Worm (Caenorhabditis elegans) whole organism, L4 larva: ENCODE measurements around the gene unc-33.

Source experiments
- D1046.2 ChIP-seq: fragments of 200-800 bp; sonication (Bioruptor generic); IDR thresholded peaks from 2 replicates; pipeline ENCODE4 v1.3.6; 2022; ENCODE audit warnings: missing genetic modification characterization, missing compliant biosample characterization
- F26F4.8 ChIP-seq: fragments of 200-800 bp; sonication (Bioruptor generic); conservative IDR thresholded peaks from 2 replicates; pipeline ENCODE4 v1.3.6; 2022; ENCODE audit warnings: missing genetic modification characterization, missing compliant biosample characterization
- F49E8.2 ChIP-seq: sonication (generic microtip); optimal IDR thresholded peaks from 2 replicates; lab custom pipeline; 2016; ENCODE audit warnings: missing compliant biosample characterization, mild to moderate bottlenecking, missing genetic modification characterization, borderline replicate concordance
- R02D3.7 ChIP-seq: fragments of 150-350 bp; sonication (generic microtip); optimal IDR thresholded peaks from 3 replicates; lab custom pipeline; 2014; ENCODE audit warnings: missing biosample characterization, missing genetic modification characterization
- T20F7.1 ChIP-seq: fragments of 200-800 bp; sonication (Bioruptor generic); optimal IDR thresholded peaks from 2 replicates; lab custom pipeline; 2018; ENCODE audit warnings: mild to moderate bottlenecking, missing genetic modification characterization, missing compliant biosample characterization
- Y105C5A.15 ChIP-seq: fragments of 200-800 bp; sonication (Bioruptor generic); IDR thresholded peaks from 2 replicates; pipeline ENCODE4 v1.3.6; 2022; ENCODE audit warnings: missing genetic modification characterization, missing compliant biosample characterization
- ZK337.2 ChIP-seq: fragments of 200-800 bp; sonication (Bioruptor generic); IDR thresholded peaks from 2 replicates; pipeline ENCODE4 v1.3.6; 2022; ENCODE audit warnings: missing genetic modification reagents, missing genetic modification characterization, missing compliant biosample characterization
- aha-1 ChIP-seq: fragments of 150-350 bp; peaks from one replicate; lab custom pipeline; 2014; ENCODE audit warnings: missing biosample characterization, missing genetic modification characterization
- ama-1 ChIP-seq: fragments of 150-350 bp; optimal IDR thresholded peaks from 2 replicates; lab custom pipeline; 2014; ENCODE audit warnings: inconsistent platforms, mixed read lengths
- arid-1 ChIP-seq: fragments of 200-800 bp; sonication (Bioruptor generic); conservative IDR thresholded peaks from 2 replicates; pipeline ENCODE4 v1.3.6; 2022; ENCODE audit warnings: missing genetic modification reagents, missing genetic modification characterization, missing compliant biosample characterization
- ceh-32 ChIP-seq: sonication (generic microtip); optimal IDR thresholded peaks from 2 replicates; lab custom pipeline; 2016; ENCODE audit warnings: mild to moderate bottlenecking, missing genetic modification characterization, missing compliant biosample characterization; ENCODE audit not compliant: poor library complexity
- daf-16 ChIP-seq, 3 experiments: sonication (generic microtip); optimal IDR thresholded peaks; 2 replicates each; lab custom pipeline; 2016 to 2017; ENCODE audit warnings: missing genetic modification characterization in 3 of 3, missing genetic modification reagents in 3 of 3, mild to moderate bottlenecking in 2 of 3, missing compliant biosample characterization in 2 of 3, missing biosample characterization in 1 of 3, moderate library complexity in 1 of 3
- daf-19 ChIP-seq: fragments of 200-800 bp; sonication (Bioruptor generic); conservative IDR thresholded peaks from 2 replicates; pipeline ENCODE4 v1.3.6; 2022; ENCODE audit warnings: missing genetic modification characterization, missing compliant biosample characterization
- daf-8 ChIP-seq: fragments of 200-800 bp; sonication (Bioruptor generic); IDR thresholded peaks from 2 replicates; pipeline ENCODE4 v1.3.6; 2022; ENCODE audit warnings: missing genetic modification characterization, missing compliant biosample characterization
- dmd-8 ChIP-seq: fragments of 200-800 bp; sonication (Bioruptor generic); IDR thresholded peaks from 2 replicates; pipeline ENCODE4 v1.3.6; 2022; ENCODE audit warnings: missing genetic modification characterization, missing compliant biosample characterization
- dmd-9 ChIP-seq: fragments of 200-800 bp; sonication (Bioruptor generic); IDR thresholded peaks from 2 replicates; pipeline ENCODE4 v1.3.6; 2022; ENCODE audit warnings: missing genetic modification reagents, missing genetic modification characterization, missing compliant biosample characterization
- dve-1 ChIP-seq: sonication (generic microtip); optimal IDR thresholded peaks from 2 replicates; lab custom pipeline; 2017; ENCODE audit warnings: antibody characterized with exemption, mild to moderate bottlenecking, missing genetic modification characterization, missing compliant biosample characterization; ENCODE audit not compliant: insufficient read depth
- egl-43 ChIP-seq: fragments of 200-800 bp; sonication (Bioruptor generic); IDR thresholded peaks from 2 replicates; pipeline ENCODE4 v1.3.6; 2022; ENCODE audit warnings: missing genetic modification reagents, missing genetic modification characterization, missing compliant biosample characterization
- fkh-10 ChIP-seq: fragments of 150-350 bp; optimal IDR thresholded peaks from 2 replicates; lab custom pipeline; 2014; ENCODE audit warnings: missing biosample characterization, missing genetic modification reagents, missing genetic modification characterization
- hlh-11 ChIP-seq: fragments of 200-800 bp; sonication (Bioruptor generic); optimal IDR thresholded peaks from 2 replicates; lab custom pipeline; 2018; ENCODE audit warnings: mild to moderate bottlenecking, missing genetic modification characterization, missing compliant biosample characterization
- hlh-30 ChIP-seq: sonication (generic microtip); optimal IDR thresholded peaks from 2 replicates; lab custom pipeline; 2017; ENCODE audit warnings: antibody characterized with exemption, mild to moderate bottlenecking, missing genetic modification characterization, missing compliant biosample characterization; ENCODE audit not compliant: insufficient read depth
- hmg-1.1 ChIP-seq: fragments of 200-800 bp; sonication (Bioruptor generic); IDR thresholded peaks from 2 replicates; pipeline ENCODE4 v1.3.6; 2022; ENCODE audit warnings: missing genetic modification reagents, missing genetic modification characterization, missing compliant biosample characterization
- lim-7 ChIP-seq: fragments of 200-800 bp; sonication (Bioruptor generic); IDR thresholded peaks from 2 replicates; pipeline ENCODE4 v1.3.6; 2022; ENCODE audit warnings: missing genetic modification characterization, missing compliant biosample characterization
- lin-15B ChIP-seq: fragments of 150-350 bp; sonication (generic microtip); optimal IDR thresholded peaks from 3 replicates; lab custom pipeline; 2014; ENCODE audit warnings: missing biosample characterization, missing genetic modification characterization
- lin-38 ChIP-seq: fragments of 200-800 bp; sonication (Bioruptor generic); IDR thresholded peaks from 2 replicates; pipeline ENCODE4 v1.3.6; 2022; ENCODE audit warnings: missing genetic modification reagents, missing genetic modification characterization, missing compliant biosample characterization
- lin-39 ChIP-seq: fragments of 150-350 bp; optimal IDR thresholded peaks from 2 replicates; lab custom pipeline; 2014; ENCODE audit warnings: missing biosample characterization, missing genetic modification reagents, missing genetic modification characterization
- lir-3 ChIP-seq: sonication (generic microtip); optimal IDR thresholded peaks from 2 replicates; lab custom pipeline; 2016; ENCODE audit warnings: mild to moderate bottlenecking, missing genetic modification characterization, missing compliant biosample characterization
- mep-1 ChIP-seq: fragments of 150-350 bp; sonication (generic microtip); optimal IDR thresholded peaks from 3 replicates; lab custom pipeline; 2014; ENCODE audit warnings: missing biosample characterization, missing genetic modification characterization
- mes-2 ChIP-seq: sonication (generic microtip); optimal IDR thresholded peaks from 2 replicates; lab custom pipeline; 2016; ENCODE audit warnings: missing genotype, mild to moderate bottlenecking, missing genetic modification characterization, missing compliant biosample characterization; ENCODE audit not compliant: poor library complexity, severe bottlenecking
- mxl-3 ChIP-seq: fragments of 200-800 bp; sonication (Bioruptor generic); optimal IDR thresholded peaks from 2 replicates; lab custom pipeline; 2018; ENCODE audit warnings: mild to moderate bottlenecking, missing genetic modification characterization, missing compliant biosample characterization
- nhr-102 ChIP-seq: sonication (generic microtip); optimal IDR thresholded peaks from 2 replicates; lab custom pipeline; 2016; ENCODE audit warnings: mild to moderate bottlenecking, missing genetic modification characterization, moderate library complexity, missing compliant biosample characterization
- nhr-41 ChIP-seq: fragments of 200-800 bp; sonication (Bioruptor generic); IDR thresholded peaks from 2 replicates; pipeline ENCODE4 v1.3.6; 2022; ENCODE audit warnings: missing genetic modification reagents, missing genetic modification characterization, missing compliant biosample characterization
- nhr-48 ChIP-seq: sonication (generic microtip); optimal IDR thresholded peaks from 2 replicates; lab custom pipeline; 2016; ENCODE audit warnings: mild to moderate bottlenecking, missing genetic modification characterization, missing compliant biosample characterization
- nhr-6 ChIP-seq: fragments of 150-350 bp; optimal IDR thresholded peaks from 2 replicates; lab custom pipeline; 2014; ENCODE audit warnings: missing biosample characterization, missing genetic modification characterization
- pha-4 ChIP-seq, 2 experiments: fragments of 150-350 bp in 1 of 2; fragments of 200-800 bp in 1 of 2; sonication (Bioruptor generic) in 1 of 2; IDR thresholded peaks in 1 of 2; optimal IDR thresholded peaks in 1 of 2; 2 replicates each; pipeline versions ENCODE4 v1.3.6 to Lab custom; 2014 to 2022; ENCODE audit warnings: missing genetic modification characterization in 2 of 2, missing genetic modification reagents in 2 of 2, missing biosample characterization in 1 of 2, missing compliant biosample characterization in 1 of 2
- pqm-1 ChIP-seq: sonication (generic microtip); optimal IDR thresholded peaks from 2 replicates; lab custom pipeline; 2017; ENCODE audit warnings: missing biosample characterization, missing genetic modification characterization
- rbr-2 ChIP-seq: sonication (generic microtip); optimal IDR thresholded peaks from 2 replicates; lab custom pipeline; 2016; ENCODE audit warnings: missing genotype, missing genetic modification characterization, missing compliant biosample characterization
- snpc-1.2 ChIP-seq: fragments of 200-800 bp; sonication (Bioruptor generic); IDR thresholded peaks from 2 replicates; pipeline ENCODE4 v1.3.6; 2022; ENCODE audit warnings: missing genetic modification reagents, missing genetic modification characterization, missing compliant biosample characterization
- spr-1 ChIP-seq: sonication (generic microtip); optimal IDR thresholded peaks from 2 replicates; lab custom pipeline; 2016; ENCODE audit warnings: mild to moderate bottlenecking, missing genetic modification characterization, missing compliant biosample characterization
- spr-3 ChIP-seq: fragments of 200-800 bp; sonication (Bioruptor generic); optimal IDR thresholded peaks from 2 replicates; lab custom pipeline; 2018; ENCODE audit warnings: mild to moderate bottlenecking, missing genetic modification characterization, missing compliant biosample characterization
- tag-97 ChIP-seq: fragments of 200-800 bp; sonication (Bioruptor generic); IDR thresholded peaks from 2 replicates; pipeline ENCODE4 v1.3.6; 2022; ENCODE audit warnings: missing genetic modification characterization, missing compliant biosample characterization
- tra-1 ChIP-seq: fragments of 200-800 bp; sonication (Bioruptor generic); IDR thresholded peaks from 2 replicates; pipeline ENCODE4 v1.3.6; 2022; ENCODE audit warnings: missing genetic modification reagents, missing genetic modification characterization, missing compliant biosample characterization
- zag-1 ChIP-seq: fragments of 150-350 bp; optimal IDR thresholded peaks from 2 replicates; lab custom pipeline; 2014; ENCODE audit warnings: missing biosample characterization, missing genetic modification characterization
- zfp-3 ChIP-seq: fragments of 200-800 bp; sonication (Bioruptor generic); conservative IDR thresholded peaks from 2 replicates; pipeline ENCODE4 v1.3.6; 2022; ENCODE audit warnings: missing genetic modification reagents, missing genetic modification characterization, missing compliant biosample characterization
- zip-11 ChIP-seq: fragments of 200-800 bp; sonication (Bioruptor generic); IDR thresholded peaks from 2 replicates; pipeline ENCODE4 v1.3.6; 2022; ENCODE audit warnings: missing genetic modification characterization, missing compliant biosample characterization

The unc-33 gene

ce11 chrIV:3524584-3525020 is 7.9 kb downstream of the unc-33 start (continued):
- TF ChIP-seq tra-1 (peak; percentile 73; the same call in 1 of the 2 replicates), pha-4 (GFP tag; IDR thresholded peaks at IDR 0.05; lab: Robert Waterston, UW) (peak; percentile 70; the same call in 1 of the 2 replicates), pha-4 (tag; optimal IDR thresholded peaks at IDR 0.05; lab: Kevin White, UChicago) (no peak), rbr-2 (tag; lab: Kevin White, UChicago) (peak; percentile 50), hmg-1.1 (peak; percentile 82), lin-15B (tag; lab: Kevin White, UChicago) (no peak), dve-1 (tag; lab: Kevin White, UChicago) (peak; percentile 17), nhr-41 (GFP tag; lab: Robert Waterston, UW) (no peak), spr-1 (tag; lab: Kevin White, UChicago) (peak; percentile 61), daf-19 (GFP tag; lab: Robert Waterston, UW) (peak; percentile 78), lir-3 (tag; lab: Kevin White, UChicago) (peak; percentile 7), zfp-3 (GFP tag; lab: Robert Waterston, UW) (peak; percentile 46; the same call in 1 of the 2 replicates), mxl-3 (GFP tag; lab: Kevin White, UChicago) (peak; percentile 16), hlh-11 (peak; percentile 27), zag-1 (tag; lab: Kevin White, UChicago) (no peak), daf-16 (GFP tag; optimal IDR thresholded peaks at IDR 0.05; lab: Kevin White, UChicago) (peak in 1 of 2 experiments; percentile 72), daf-16 (tag; optimal IDR thresholded peaks at IDR 0.05; lab: Kevin White, UChicago) (peak; percentile 42), daf-8 (GFP tag; lab: Robert Waterston, UW) (0 out of 2 replicates have a peak, but pooled peaks have one; percentile 25), ceh-32 (no peak), dmd-9 (GFP tag; lab: Robert Waterston, UW) (peak; percentile 42; the same call in 1 of the 2 replicates), nhr-102 (tag; lab: Kevin White, UChicago) (peak; percentile 32), pqm-1 (no peak), ama-1 (no peak), spr-3 (GFP tag; lab: Kevin White, UChicago) (peak; percentile 65), R02D3.7 (tag; lab: Kevin White, UChicago) (no peak), F26F4.8 (GFP tag; lab: Robert Waterston, UW) (peak; percentile 72; the same call in 1 of the 2 replicates), lin-39 (tag; lab: Kevin White, UChicago) (no peak), hlh-30 (tag; lab: Kevin White, UChicago) (peak; percentile 39), dmd-8 (GFP tag; lab: Robert Waterston, UW) (peak; percentile 91), F49E8.2 (tag; lab: Kevin White, UChicago) (peak; percentile 29), lim-7 (peak; percentile 83), T20F7.1 (no peak), mes-2 (tag; lab: Kevin White, UChicago) (peak; percentile 74), arid-1 (GFP tag; lab: Robert Waterston, UW) (peak; percentile 86; the same call in 1 of the 2 replicates), egl-43 (GFP tag; lab: Robert Waterston, UW) (peak; percentile 86), zip-11 (GFP tag; lab: Robert Waterston, UW) (no peak), nhr-48 (tag; lab: Kevin White, UChicago) (peak; percentile 10), ZK337.2 (GFP tag; lab: Robert Waterston, UW) (peak; percentile 67; the same call in 1 of the 2 replicates), nhr-6 (tag; lab: Kevin White, UChicago) (peak; percentile 42), fkh-10 (GFP tag; lab: Kevin White, UChicago) (no peak), lin-38 (GFP tag; lab: Robert Waterston, UW) (peak; percentile 81), D1046.2 (peak; percentile 79), aha-1 (tag; lab: Kevin White, UChicago) (peak; percentile 84), snpc-1.2 (peak; percentile 79), tag-97 (GFP tag; lab: Robert Waterston, UW) (no peak), mep-1 (tag; lab: Kevin White, UChicago) (peak; percentile 69), Y105C5A.15 (peak; percentile 82; the same call in 1 of the 2 replicates)
